Worm (Caenorhabditis elegans): ENCODE results near the gene pifk-1.

pifk-1 gene

DNA sequence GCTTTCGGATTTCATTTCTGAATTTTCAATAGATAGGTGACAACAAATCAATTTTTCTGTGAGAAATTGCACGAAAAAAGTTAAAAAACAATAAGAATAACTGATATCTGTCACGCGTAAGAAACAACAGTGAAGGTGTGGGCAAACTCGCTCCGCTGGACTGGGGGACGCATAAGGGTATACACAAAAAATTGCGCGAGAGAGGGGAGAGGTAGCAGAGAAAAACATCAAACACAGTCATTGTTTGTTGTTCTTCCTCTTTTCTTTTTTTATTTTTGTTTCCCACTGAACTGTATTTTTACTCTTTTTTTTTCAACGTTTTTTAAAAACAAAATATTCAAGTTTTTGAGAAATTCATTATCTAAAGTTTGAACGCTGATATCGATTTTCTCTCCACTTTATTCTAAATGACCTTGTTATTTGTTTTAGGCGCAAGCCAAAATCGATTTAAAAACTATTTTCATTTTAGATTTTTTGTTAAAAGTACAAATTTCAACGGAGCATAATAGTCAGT lies at the start of gene pifk-1, which contains the start of gene tbc-11:
Gene pifk-1 (minus strand): TSS at position 17 of the 514 bp plus-strand sequence.
Gene tbc-11 (plus strand): TSS at position 464 of the 514 bp plus-strand sequence.
- TF ChIP-seq W03F9.2 (tag; optimal IDR thresholded peaks at IDR 0.05) (peak; percentile 63), dao-5 (tag; optimal IDR thresholded peaks at IDR 0.05) (no peak), him-1 (tag; optimal IDR thresholded peaks at IDR 0.05) (no peak)

ce11 chrX:970072-970471 lies 45.8 kb upstream of the pifk-1 start, which contains the start of gene C44C1.6:
C44C1.6 (minus strand) TSS chrX:970270.
- TF ChIP-seq dao-5 (tag; optimal IDR thresholded peaks at IDR 0.05) (no peak), W03F9.2 (tag; optimal IDR thresholded peaks at IDR 0.05) (no peak), him-1 (tag; optimal IDR thresholded peaks at IDR 0.05) (no peak)

DNA sequence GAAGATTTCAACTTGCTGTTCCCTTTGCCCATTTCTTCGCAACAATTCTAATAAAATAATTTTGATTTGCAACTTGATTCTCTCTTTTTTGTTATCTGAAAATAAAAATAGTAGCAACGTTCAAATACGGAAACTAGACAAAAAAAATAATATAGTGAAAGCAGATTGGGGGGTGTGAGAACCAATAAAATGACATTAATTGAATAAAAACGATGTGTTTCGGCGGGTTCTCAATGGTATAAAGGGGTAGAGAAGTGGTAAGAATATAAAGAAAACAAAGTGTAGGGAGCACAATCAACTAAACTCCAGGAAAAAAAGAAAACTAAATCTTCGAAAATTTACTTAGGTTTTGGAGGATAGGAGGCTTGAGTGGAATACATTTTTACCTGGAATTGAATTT lies 38.9 kb upstream of the pifk-1 start, which contains the start of gene ncs-1:
Gene ncs-1 (minus strand): TSS at position 101 of the 400 bp plus-strand sequence.
- TF ChIP-seq W03F9.2 (tag; optimal IDR thresholded peaks at IDR 0.05) (no peak), dao-5 (tag; optimal IDR thresholded peaks at IDR 0.05) (no peak), him-1 (tag; optimal IDR thresholded peaks at IDR 0.05) (no peak)

DNA sequence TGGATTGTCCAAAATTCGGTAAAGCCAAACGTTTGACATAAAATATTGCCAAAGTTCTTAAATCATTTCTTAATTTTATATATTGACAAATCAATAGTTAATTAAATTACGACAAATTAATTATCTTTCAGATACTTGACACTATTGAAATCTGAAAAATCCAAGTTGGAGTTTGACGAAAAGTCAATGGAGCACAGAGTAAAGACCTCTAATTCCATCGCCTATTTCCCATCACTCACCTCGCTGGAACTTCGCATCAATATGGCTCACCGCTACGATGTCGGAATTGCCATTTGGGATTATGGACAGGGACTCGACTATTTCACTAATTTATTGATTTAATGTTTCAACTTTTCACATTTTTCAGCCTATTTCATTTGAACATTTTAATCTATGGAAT lies 35.8 kb upstream of the pifk-1 start:
- TF ChIP-seq him-1 (tag; optimal IDR thresholded peaks at IDR 0.05) = no peak
- TF ChIP-seq W03F9.2 (tag; optimal IDR thresholded peaks at IDR 0.05) = no peak
- TF ChIP-seq dao-5 (tag; optimal IDR thresholded peaks at IDR 0.05) = no peak

- no peak for TF ChIP-seq W03F9.2 (tag; optimal IDR thresholded peaks at IDR 0.05)
- no peak for TF ChIP-seq dao-5 (tag; optimal IDR thresholded peaks at IDR 0.05)
- TF ChIP-seq him-1 (tag; optimal IDR thresholded peaks at IDR 0.05) = no peak
These were observed 33.3 kb upstream of the pifk-1 start, which contains the start of gene chil-10 for ce11 chrX:957581-957980. chil-10 (plus strand) TSS chrX:957881.

DNA sequence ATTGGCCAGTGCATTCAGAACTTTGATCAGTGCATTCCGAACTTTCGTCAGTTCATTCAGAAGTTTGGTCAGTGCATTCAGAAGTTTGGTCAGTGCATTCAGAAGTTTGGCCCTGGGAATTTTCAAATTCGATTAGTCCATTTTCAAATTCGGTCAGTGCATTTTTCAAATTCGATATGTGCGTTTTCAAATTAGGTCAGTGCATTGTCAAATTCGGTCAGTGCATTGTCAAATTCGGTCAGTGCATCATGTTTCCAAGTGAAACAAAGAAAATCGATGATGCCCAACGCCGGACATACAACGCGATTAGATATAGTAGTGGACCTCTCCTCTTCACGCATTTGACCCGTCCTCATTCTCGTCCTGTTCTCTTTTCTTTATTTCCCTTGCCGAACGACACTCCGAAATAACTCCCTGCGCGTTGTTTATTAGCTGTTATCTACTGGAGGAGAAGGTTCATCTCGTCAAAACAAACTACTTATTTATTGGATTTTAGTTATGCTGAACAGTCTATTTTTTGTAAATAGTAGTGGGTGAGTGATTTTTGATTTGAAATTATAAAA lies 30.3 kb upstream of the pifk-1 start, which contains the start of gene apm-3:
Gene apm-3 (plus strand): TSS at position 477 of the 563 bp plus-strand sequence.
- no peak for TF ChIP-seq him-1 (tag; optimal IDR thresholded peaks at IDR 0.05)
- peak; percentile 2 for TF ChIP-seq W03F9.2 (tag; optimal IDR thresholded peaks at IDR 0.05)
- TF ChIP-seq dao-5 (tag; optimal IDR thresholded peaks at IDR 0.05) = no peak

ce11 chrX:952557-953083 lies 28.3 kb upstream of the pifk-1 start:
- TF ChIP-seq dao-5 (tag; optimal IDR thresholded peaks at IDR 0.05) = no peak
- TF ChIP-seq him-1 (tag; optimal IDR thresholded peaks at IDR 0.05) = no peak
- no peak for TF ChIP-seq W03F9.2 (tag; optimal IDR thresholded peaks at IDR 0.05)

- no peak for TF ChIP-seq him-1 (tag; optimal IDR thresholded peaks at IDR 0.05)
- TF ChIP-seq W03F9.2 (tag; optimal IDR thresholded peaks at IDR 0.05) = no peak
- TF ChIP-seq dao-5 (tag; optimal IDR thresholded peaks at IDR 0.05) = no peak
These were observed 26.2 kb upstream of the pifk-1 start, which contains the start of gene arr-1 for ce11 chrX:950482-950881. arr-1 (plus strand) TSS chrX:950782.

DNA sequence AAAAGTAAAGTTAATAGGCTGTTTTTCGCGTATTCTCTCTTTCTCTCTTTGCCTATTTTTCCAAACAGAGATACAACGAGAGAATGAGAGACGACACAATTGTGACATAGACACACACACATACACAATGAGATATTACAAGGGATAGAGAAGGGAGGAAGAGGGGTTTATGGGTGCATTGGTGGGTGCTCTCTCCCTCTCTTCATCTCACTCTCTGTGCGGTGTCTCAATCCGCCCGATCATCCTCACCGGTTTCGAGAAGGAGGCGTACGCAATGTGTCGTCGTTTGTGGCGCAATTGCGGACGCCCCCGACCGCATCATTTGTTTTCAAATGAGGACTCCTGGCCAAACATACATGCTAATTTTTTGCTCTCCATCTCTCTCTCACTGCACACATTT lies 25.2 kb upstream of the pifk-1 start:
- TF ChIP-seq dao-5 (tag; optimal IDR thresholded peaks at IDR 0.05) = no peak
- TF ChIP-seq him-1 (tag; optimal IDR thresholded peaks at IDR 0.05) = peak; percentile 95
- peak; percentile 75 for TF ChIP-seq W03F9.2 (tag; optimal IDR thresholded peaks at IDR 0.05)

ce11 chrX:948783-949182 lies 24.5 kb upstream of the pifk-1 start, which contains the start of gene sms-2:
sms-2 (minus strand) TSS chrX:948883.
- TF ChIP-seq him-1 (tag; optimal IDR thresholded peaks at IDR 0.05) = no peak

DNA sequence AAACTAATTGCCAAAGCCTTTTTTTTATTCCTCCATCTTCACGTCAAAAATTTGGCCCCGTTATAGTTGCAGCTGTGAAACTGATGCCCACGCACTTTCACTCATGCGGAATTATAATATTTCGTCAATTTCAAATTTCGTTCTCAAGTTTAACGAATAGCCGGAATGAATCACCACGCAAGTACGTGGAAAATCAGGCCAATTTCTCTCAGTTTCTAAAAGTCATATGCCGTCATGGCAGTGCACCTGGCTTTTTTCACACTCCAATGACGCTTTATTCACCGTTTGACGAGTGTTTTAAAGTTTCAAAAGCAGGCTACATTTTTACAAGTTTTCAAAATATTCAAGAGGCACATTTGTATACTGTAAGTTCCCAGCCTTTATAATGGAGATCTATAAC lies 23.6 kb upstream of the pifk-1 start:
- TF ChIP-seq W03F9.2 (tag; optimal IDR thresholded peaks at IDR 0.05) = no peak
- TF ChIP-seq him-1 (tag; optimal IDR thresholded peaks at IDR 0.05) = no peak
- no peak for TF ChIP-seq dao-5 (tag; optimal IDR thresholded peaks at IDR 0.05)

DNA sequence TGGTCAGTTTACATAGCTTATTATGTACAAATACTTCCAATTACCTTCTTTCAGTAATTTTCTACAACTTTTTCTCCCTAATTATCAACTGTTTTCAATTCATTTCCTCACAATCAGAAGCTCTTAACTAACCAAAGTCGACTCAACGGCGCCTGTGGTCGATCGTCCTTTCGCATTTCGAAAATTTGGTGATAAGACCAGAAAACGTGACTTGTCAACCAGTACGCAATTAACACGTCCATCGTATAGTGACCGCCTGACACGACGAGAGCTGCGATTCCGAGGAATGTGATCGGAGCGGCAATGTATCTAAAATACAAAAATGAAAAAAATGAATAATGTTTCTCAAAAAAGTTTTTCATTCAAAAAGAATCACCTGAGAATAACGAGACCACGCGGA lies 21.4 kb upstream of the pifk-1 start:
- TF ChIP-seq dao-5 (tag; optimal IDR thresholded peaks at IDR 0.05) (no peak), W03F9.2 (tag; optimal IDR thresholded peaks at IDR 0.05) (no peak), him-1 (tag; optimal IDR thresholded peaks at IDR 0.05) (no peak)

- TF ChIP-seq him-1 (tag; optimal IDR thresholded peaks at IDR 0.05) (no peak), dao-5 (tag; optimal IDR thresholded peaks at IDR 0.05) (no peak), W03F9.2 (tag; optimal IDR thresholded peaks at IDR 0.05) (no peak)
These were observed 14.1 kb upstream of the pifk-1 start, which contains the start of gene F53H8.3 for ce11 chrX:938269-938883. F53H8.3 (plus strand) TSS chrX:938543.

DNA sequence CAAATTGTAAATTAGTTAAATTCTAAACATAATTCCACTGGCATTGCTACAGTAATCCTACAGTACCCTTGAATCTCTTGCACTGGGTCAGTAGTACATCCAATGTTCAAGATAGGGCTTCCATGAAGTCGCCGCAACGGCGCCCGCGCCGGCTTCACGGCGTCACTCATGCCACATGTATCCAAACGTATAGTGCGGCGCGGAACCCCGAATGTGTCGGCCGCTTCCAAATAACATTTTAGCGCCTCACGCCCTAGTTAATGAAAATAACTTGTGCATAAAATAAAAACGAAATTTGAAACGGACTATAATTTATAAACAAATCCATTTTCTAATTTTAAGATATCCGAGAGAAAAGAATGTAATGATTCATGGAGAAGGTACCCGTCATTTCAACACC lies 11.7 kb upstream of the pifk-1 start:
- no peak for TF ChIP-seq dao-5 (tag; optimal IDR thresholded peaks at IDR 0.05)
- no peak for TF ChIP-seq him-1 (tag; optimal IDR thresholded peaks at IDR 0.05)
- no peak for TF ChIP-seq W03F9.2 (tag; optimal IDR thresholded peaks at IDR 0.05)

Measured in whole organism, L4/young adult.